Worm (Caenorhabditis elegans) whole organism, L4 larva: Measurements from ENCODE around the gene set-26.
"Not testable (repeated sequence)": the region's sequence is repeated elsewhere in the genome, so short reads cannot be mapped to it uniquely, and the experiment has no call there.

Source experiments
- F49E8.2 ChIP-seq: sonication (generic microtip); optimal IDR thresholded peaks from 2 replicates; lab custom pipeline; 2016; ENCODE audit warnings: missing compliant biosample characterization, mild to moderate bottlenecking, missing genetic modification characterization, borderline replicate concordance
- ceh-82 ChIP-seq: sonication (generic microtip); optimal IDR thresholded peaks from 2 replicates; lab custom pipeline; 2017; ENCODE audit warnings: missing biosample characterization, missing genetic modification characterization
- daf-8 ChIP-seq: fragments of 200-800 bp; sonication (Bioruptor generic); IDR thresholded peaks from 2 replicates; pipeline ENCODE4 v1.3.6; 2022; ENCODE audit warnings: missing genetic modification characterization, missing compliant biosample characterization
- dmd-6 ChIP-seq: fragments of 200-800 bp; sonication (Bioruptor generic); IDR thresholded peaks from 2 replicates; pipeline ENCODE4 v1.3.6; 2022; ENCODE audit warnings: missing genetic modification reagents, missing genetic modification characterization, missing compliant biosample characterization
- egl-27 ChIP-seq: sonication (generic microtip); optimal IDR thresholded peaks from 3 replicates; lab custom pipeline; 2017; ENCODE audit warnings: missing biosample characterization, missing genetic modification reagents, missing genetic modification characterization
- lin-13 ChIP-seq: fragments of 150-350 bp; optimal IDR thresholded peaks from 2 replicates; lab custom pipeline; 2014; ENCODE audit warnings: missing biosample characterization, missing genetic modification reagents, missing genetic modification characterization
- mxl-3 ChIP-seq: fragments of 200-800 bp; sonication (Bioruptor generic); optimal IDR thresholded peaks from 2 replicates; lab custom pipeline; 2018; ENCODE audit warnings: mild to moderate bottlenecking, missing genetic modification characterization, missing compliant biosample characterization
- nhr-11 ChIP-seq: fragments of 150-350 bp; optimal IDR thresholded peaks from 2 replicates; lab custom pipeline; 2014; ENCODE audit warnings: missing biosample characterization, missing genetic modification characterization
- nhr-237 ChIP-seq: sonication (generic microtip); optimal IDR thresholded peaks from 2 replicates; lab custom pipeline; 2017; ENCODE audit warnings: missing biosample characterization, missing genetic modification characterization
- nhr-6 ChIP-seq: fragments of 150-350 bp; optimal IDR thresholded peaks from 2 replicates; lab custom pipeline; 2014; ENCODE audit warnings: missing biosample characterization, missing genetic modification characterization
- pqm-1 ChIP-seq: sonication (generic microtip); optimal IDR thresholded peaks from 2 replicates; lab custom pipeline; 2017; ENCODE audit warnings: missing biosample characterization, missing genetic modification characterization
- rbr-2 ChIP-seq: sonication (generic microtip); optimal IDR thresholded peaks from 2 replicates; lab custom pipeline; 2016; ENCODE audit warnings: missing genotype, missing genetic modification characterization, missing compliant biosample characterization
- snpc-4 ChIP-seq: fragments of 150-350 bp; optimal IDR thresholded peaks from 2 replicates; lab custom pipeline; 2014; ENCODE audit warnings: missing biosample characterization, missing genetic modification characterization
- ztf-11 ChIP-seq: fragments of 150-350 bp; optimal IDR thresholded peaks from 2 replicates; lab custom pipeline; 2014; ENCODE audit warnings: missing biosample characterization, missing genetic modification characterization

DNA sequence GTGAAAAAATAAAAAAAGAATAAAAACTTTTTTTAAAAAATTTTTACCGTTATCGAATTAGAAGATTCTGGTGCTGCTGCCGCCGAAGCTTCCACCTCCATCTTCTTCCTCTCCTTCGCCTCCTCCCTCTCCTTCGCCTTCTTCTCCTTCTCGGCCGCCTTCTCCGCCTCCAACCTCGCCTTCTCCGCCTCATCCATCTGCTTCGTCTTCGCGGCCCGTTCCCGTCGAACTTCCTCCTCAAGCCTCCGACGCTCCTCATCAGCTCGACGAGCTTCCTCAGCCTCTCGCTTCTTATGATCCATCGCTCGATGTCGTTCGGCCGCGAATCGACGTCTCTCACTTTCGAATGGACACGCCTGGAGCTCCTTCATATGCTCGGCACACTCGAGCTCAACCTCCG, 5.4 kb downstream of the set-26 start:
- TF ChIP-seq pqm-1 (tag; lab: Kevin White, UChicago); daf-8 (GFP tag; lab: Robert Waterston, UW); ceh-82 (tag; lab: Kevin White, UChicago); ztf-11 (tag; lab: Kevin White, UChicago); rbr-2; lin-13 (GFP tag; lab: Kevin White, UChicago); snpc-4 (tag; lab: Kevin White, UChicago); nhr-6 (tag; lab: Kevin White, UChicago); F49E8.2; nhr-11 (tag; lab: Kevin White, UChicago); nhr-237 (tag; lab: Kevin White, UChicago); dmd-6 (GFP tag; lab: Robert Waterston, UW); mxl-3 (GFP tag; lab: Kevin White, UChicago); egl-27 (tag; lab: Kevin White, UChicago): not testable (repeated sequence)
